Worm (Caenorhabditis elegans) whole organism, dauer: Measurements from ENCODE around the gene C06B3.1.

ENCODE experiments used
- unc-62 ChIP-seq: sonication (generic microtip); optimal IDR thresholded peaks from 2 replicates; lab custom pipeline; 2017; ENCODE audit warnings: missing biosample characterization, missing genetic modification reagents, missing genetic modification characterization

The C06B3.1 gene

ce11 chrV:13889516-13889915 is 13.1 kb upstream of the C06B3.1 start, which contains the start of gene spp-12:
TSS of gene spp-12 (plus strand) at chrV:13889816.
- TF ChIP-seq unc-62 (GFP tag; lab: Kevin White, UChicago), result no peak

- no peak for TF ChIP-seq unc-62 (GFP tag; lab: Kevin White, UChicago)
Observed at ce11 chrV:13890473-13890872, 12.1 kb upstream of the C06B3.1 start, which contains the start of gene lbp-8. TSS of gene lbp-8 (plus strand) at chrV:13890773.

ce11 chrV:13891489-13891888 is 11.1 kb upstream of the C06B3.1 start:
- TF ChIP-seq unc-62 (GFP tag; lab: Kevin White, UChicago), result no peak

- no peak for TF ChIP-seq unc-62 (GFP tag; lab: Kevin White, UChicago)
Observed at ce11 chrV:13892457-13893375, 9.9 kb upstream of the C06B3.1 start, which contains the start of gene sptl-3. TSS of gene sptl-3 (plus strand) at chrV:13893325.

ce11 chrV:13893583-13893982 is 9.0 kb upstream of the C06B3.1 start:
- no peak for TF ChIP-seq unc-62 (GFP tag; lab: Kevin White, UChicago)

ce11 chrV:13898356-13898755 is 4.2 kb upstream of the C06B3.1 start, which contains the start of gene cyp-35C1:
TSS of gene cyp-35C1 (minus strand) at chrV:13898487.
- TF ChIP-seq unc-62 (GFP tag; lab: Kevin White, UChicago), result no peak

- TF ChIP-seq unc-62 (GFP tag; lab: Kevin White, UChicago), result no peak
Observed at ce11 chrV:13899213-13899612, 3.4 kb upstream of the C06B3.1 start, which contains the start of gene oac-3. TSS of gene oac-3 (plus strand) at chrV:13899513.

- TF ChIP-seq unc-62 (GFP tag; lab: Kevin White, UChicago), result no peak
Observed at ce11 chrV:13904446-13904845, 1.9 kb downstream of the C06B3.1 start, which contains the start of gene stdh-3. TSS of gene stdh-3 (plus strand) at chrV:13904611.

- no peak for TF ChIP-seq unc-62 (GFP tag; lab: Kevin White, UChicago)
Observed at ce11 chrV:13906166-13906565, 3.6 kb downstream of the C06B3.1 start, which contains the start of gene stdh-1. TSS of gene stdh-1 (plus strand) at chrV:13906492.

ce11 chrV:13907557-13908104 is 5.0 kb downstream of the C06B3.1 start:
- no peak for TF ChIP-seq unc-62 (GFP tag; lab: Kevin White, UChicago)

- no peak for TF ChIP-seq unc-62 (GFP tag; lab: Kevin White, UChicago)
Observed at ce11 chrV:13908120-13908915, 5.7 kb downstream of the C06B3.1 start.

- TF ChIP-seq unc-62 (GFP tag; lab: Kevin White, UChicago), result no peak
Observed at ce11 chrV:13908916-13909176, 6.3 kb downstream of the C06B3.1 start, which contains the start of gene C06B3.6. TSS of gene C06B3.6 (minus strand) at chrV:13908967.

- no peak for TF ChIP-seq unc-62 (GFP tag; lab: Kevin White, UChicago)
Observed at ce11 chrV:13909400-13909799, 6.8 kb downstream of the C06B3.1 start, which contains the start of gene C06B3.7. TSS of gene C06B3.7 (plus strand) at chrV:13909686.

- TF ChIP-seq unc-62 (GFP tag; lab: Kevin White, UChicago), result no peak
Observed at ce11 chrV:13915390-13915789, 12.8 kb downstream of the C06B3.1 start, which contains the start of gene gcy-32. TSS of gene gcy-32 (minus strand) at chrV:13915490.

- no peak for TF ChIP-seq unc-62 (GFP tag; lab: Kevin White, UChicago)
Observed at ce11 chrV:13916196-13916595, 13.6 kb downstream of the C06B3.1 start, which contains the start of gene str-252. TSS of gene str-252 (plus strand) at chrV:13916496.
